Worm (Caenorhabditis elegans) whole organism, mixed stage, embryonic: ENCODE measurements around the gene eri-5.

Experiments used
- blmp-1 ChIP-seq: fragments of 150-350 bp; optimal IDR thresholded peaks from 2 replicates; lab custom pipeline; 2014; ENCODE audit warnings: missing biosample characterization, missing genetic modification characterization
- ces-1 ChIP-seq: fragments of 150-350 bp; optimal IDR thresholded peaks from 2 replicates; lab custom pipeline; 2014; ENCODE audit warnings: missing biosample characterization, missing genetic modification reagents, missing genetic modification characterization
- elt-1 ChIP-seq: sonication (generic microtip); optimal IDR thresholded peaks from 2 replicates; lab custom pipeline; 2017; ENCODE audit warnings: missing genetic modification characterization, mild to moderate bottlenecking, missing compliant biosample characterization, antibody characterized with exemption, moderate library complexity, borderline replicate concordance; ENCODE audit not compliant: insufficient read depth
- elt-3 ChIP-seq: fragments of 150-350 bp; optimal IDR thresholded peaks from 2 replicates; lab custom pipeline; 2014; ENCODE audit warnings: missing biosample characterization, missing genetic modification characterization
- lin-13 ChIP-seq: fragments of 150-350 bp; optimal IDR thresholded peaks from 2 replicates; lab custom pipeline; 2014; ENCODE audit warnings: missing biosample characterization, missing genetic modification characterization
- lsy-2 ChIP-seq: fragments of 150-350 bp; optimal IDR thresholded peaks from 2 replicates; lab custom pipeline; 2014; ENCODE audit warnings: missing biosample characterization, missing genetic modification characterization
- mep-1 ChIP-seq: fragments of 150-350 bp; optimal IDR thresholded peaks from 2 replicates; lab custom pipeline; 2017; ENCODE audit warnings: missing biosample characterization, missing genetic modification reagents, missing genetic modification characterization, inconsistent platforms
- nhr-237 ChIP-seq: fragments of 150-350 bp; optimal IDR thresholded peaks from 2 replicates; lab custom pipeline; 2014; ENCODE audit warnings: missing biosample characterization, missing genetic modification characterization
- nhr-28 ChIP-seq: fragments of 150-350 bp; optimal IDR thresholded peaks from 2 replicates; lab custom pipeline; 2014; ENCODE audit warnings: missing biosample characterization, missing genetic modification characterization
- nhr-76 ChIP-seq: sonication (generic microtip); optimal IDR thresholded peaks from 2 replicates; lab custom pipeline; 2017; ENCODE audit warnings: missing biosample characterization, missing genetic modification characterization
- pha-4 ChIP-seq: fragments of 150-350 bp; optimal IDR thresholded peaks from 2 replicates; lab custom pipeline; 2018; ENCODE audit warnings: missing biosample characterization, missing genetic modification reagents, missing genetic modification characterization
- snpc-4 ChIP-seq: fragments of 150-350 bp; optimal IDR thresholded peaks from 2 replicates; lab custom pipeline; 2014; ENCODE audit warnings: missing biosample characterization, missing genetic modification characterization
- sptf-1 ChIP-seq: sonication (generic microtip); optimal IDR thresholded peaks from 2 replicates; lab custom pipeline; 2017; ENCODE audit warnings: mild to moderate bottlenecking, missing genetic modification characterization, moderate library complexity, missing compliant biosample characterization
- unc-39 ChIP-seq: fragments of 150-350 bp; optimal IDR thresholded peaks from 2 replicates; lab custom pipeline; 2014; ENCODE audit warnings: missing biosample characterization, missing genetic modification characterization

ce11 chrIV:2403374-2403773, 12.8 kb downstream of the eri-5 start:
- no peak for TF ChIP-seq unc-39 (tag; lab: Kevin White, UChicago)
- no peak for TF ChIP-seq lsy-2 (tag; lab: Kevin White, UChicago)
- TF ChIP-seq sptf-1 (tag; lab: Kevin White, UChicago) = no peak
- no peak for TF ChIP-seq nhr-237 (tag; lab: Kevin White, UChicago)
- no peak for TF ChIP-seq mep-1
- no peak for TF ChIP-seq ces-1 (GFP tag; lab: Kevin White, UChicago)
- no peak for TF ChIP-seq lin-13
- no peak for TF ChIP-seq elt-1
- TF ChIP-seq nhr-76 = no peak
- no peak for TF ChIP-seq snpc-4 (tag; lab: Kevin White, UChicago)
- no peak for TF ChIP-seq blmp-1 (tag; lab: Kevin White, UChicago)
- TF ChIP-seq nhr-28 = no peak
- TF ChIP-seq elt-3 (tag; lab: Kevin White, UChicago) = no peak
- no peak for TF ChIP-seq pha-4 (tag; lab: Kevin White, UChicago)
